Worm (Caenorhabditis elegans): Measurements from ENCODE around the gene ptl-1.

- TF ChIP-seq W03F9.2 (tag; optimal IDR thresholded peaks at IDR 0.05) (no peak), him-1 (tag; optimal IDR thresholded peaks at IDR 0.05) (no peak)
These were observed 12.7 kb upstream of the ptl-1 start, which contains the start of gene pat-12 for ce11 chrIII:752326-752725.
